Worm (Caenorhabditis elegans): ENCODE results near the gene dsc-4.

The dsc-4 gene

DNA sequence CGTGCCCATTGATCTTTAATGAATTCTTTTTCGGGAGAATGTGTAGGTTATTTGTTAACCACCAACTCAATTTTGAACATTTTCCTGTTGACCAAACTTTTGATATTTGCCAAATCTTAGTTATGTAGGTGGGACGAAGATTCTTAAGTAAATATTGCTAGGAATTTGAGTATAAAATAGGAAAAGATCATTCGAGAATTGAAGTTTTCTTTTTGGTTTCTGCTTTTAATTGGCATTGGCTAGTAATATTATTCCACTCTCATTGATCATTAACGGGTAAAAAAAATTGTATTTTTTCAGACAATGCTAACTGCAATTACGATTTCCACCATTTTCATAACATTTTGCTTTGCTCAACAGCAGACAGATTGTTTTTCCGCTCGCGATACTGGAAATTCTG is 54.2 kb downstream of the dsc-4 start, which contains the start of gene T21D12.12:
Gene T21D12.12, plus strand, starts transcription at position 301 of the 400 bp plus-strand sequence.
- TF ChIP-seq aha-1 (tag) (no peak), madf-9 (GFP tag; conservative IDR thresholded peaks at IDR 0.05) (no peak), nhr-102 (tag; optimal IDR thresholded peaks at IDR 0.05) (no peak)
